Fruit fly (Drosophila melanogaster) whole organism: ENCODE data around the gene CG31957.
A peak's percentile ranks its signal among the peaks of the same experiment; 100 is the strongest.

ENCODE experiments used
- CG8478 ChIP-seq: fragments of >200 bp; optimal IDR thresholded peaks from 2 replicates; lab custom pipeline; 2018; ENCODE audit warnings: inconsistent platforms
- Dll ChIP-seq: fragments of >200 bp; optimal IDR thresholded peaks from 2 replicates; lab custom pipeline; 2017
- EcR ChIP-seq, 2 experiments: fragments of >200 bp; optimal IDR thresholded peaks; 2 replicates each; lab custom pipeline; 2017; ENCODE audit warnings: missing biosample characterization in 2 of 2, missing genetic modification characterization in 2 of 2, missing genetic modification reagents in 2 of 2
- pan ChIP-seq: fragments of >200 bp; optimal IDR thresholded peaks from 2 replicates; lab custom pipeline; 2017
- psq ChIP-seq: fragments of >200 bp; optimal IDR thresholded peaks from 2 replicates; lab custom pipeline; 2017
- usp ChIP-seq: fragments of >200 bp; optimal IDR thresholded peaks from 2 replicates; lab custom pipeline; 2017; ENCODE audit warnings: missing biosample characterization, missing genetic modification characterization, mixed read lengths

Gene CG31957

dm6 chr2L:3852120-3852519 is 20.1 kb downstream of the CG31957 start:
- TF ChIP-seq CG8478 (no peak), psq (no peak), pan (lab: Kevin White, UChicago) (no peak), EcR (GFP tag; optimal IDR thresholded peaks at IDR 0.05; lab: Kevin White, UChicago) (no peak), usp (GFP tag; lab: Kevin White, UChicago) (no peak), Dll (lab: Kevin White, UChicago) (no peak)

dm6 chr2L:3851308-3851707 is 20.9 kb downstream of the CG31957 start:
- TF ChIP-seq CG8478 (no peak), pan (lab: Kevin White, UChicago) (no peak), EcR (GFP tag; optimal IDR thresholded peaks at IDR 0.05; lab: Kevin White, UChicago) (no peak), psq (no peak), Dll (lab: Kevin White, UChicago) (no peak), usp (GFP tag; lab: Kevin White, UChicago) (no peak)

dm6 chr2L:3847908-3848307 is 24.4 kb downstream of the CG31957 start:
- no peak for TF ChIP-seq EcR (GFP tag; optimal IDR thresholded peaks at IDR 0.05; lab: Kevin White, UChicago)
- TF ChIP-seq pan (lab: Kevin White, UChicago), result no peak
- no peak for TF ChIP-seq CG8478
- TF ChIP-seq Dll (lab: Kevin White, UChicago), result no peak
- TF ChIP-seq psq, result no peak
- TF ChIP-seq usp (GFP tag; lab: Kevin White, UChicago), result no peak

- TF ChIP-seq CG8478 (no peak), usp (GFP tag; lab: Kevin White, UChicago) (no peak), Dll (lab: Kevin White, UChicago) (no peak), psq (no peak), EcR (GFP tag; optimal IDR thresholded peaks at IDR 0.05; lab: Kevin White, UChicago) (no peak), pan (lab: Kevin White, UChicago) (no peak)
Measured at dm6 chr2L:3846520-3846919, 25.7 kb downstream of the CG31957 start.

DNA sequence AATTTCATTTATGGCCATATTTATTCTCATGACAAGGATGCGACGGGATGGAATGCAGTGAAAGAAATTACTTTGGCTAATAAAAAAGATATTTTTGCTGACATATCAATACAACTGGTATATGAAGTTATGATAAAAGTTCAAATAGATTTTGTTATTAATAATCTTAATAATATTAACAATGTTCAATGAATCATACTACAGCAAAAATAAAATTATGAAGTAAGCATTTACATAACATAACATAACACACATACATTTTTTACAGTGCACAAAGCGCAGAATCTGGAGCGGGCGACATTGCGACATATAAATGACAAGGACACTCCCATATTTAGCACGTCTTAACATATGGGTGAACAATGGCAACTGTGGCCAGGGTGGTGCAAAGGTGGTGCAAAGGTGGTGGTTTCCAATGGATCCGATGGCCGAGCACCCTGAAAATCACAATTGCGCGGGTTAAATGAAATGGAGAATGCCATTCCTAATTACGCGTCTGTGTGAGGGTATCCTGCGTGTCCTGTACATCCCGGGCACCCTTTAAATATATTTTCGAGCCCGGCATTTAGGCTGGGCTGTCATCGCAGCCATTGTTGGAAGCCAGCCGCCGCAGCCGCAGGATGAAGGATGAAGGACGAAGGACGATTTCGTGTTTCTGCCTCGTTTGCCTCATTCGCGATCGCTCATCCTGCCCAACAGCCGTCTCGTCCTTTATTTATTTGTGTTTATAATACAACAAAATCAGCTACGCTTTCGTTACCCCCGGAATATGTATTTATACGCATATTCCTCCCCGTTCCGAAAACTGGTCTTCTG is 27.2 kb downstream of the CG31957 start:
- TF ChIP-seq psq, result no peak
- no peak for TF ChIP-seq Dll (lab: Kevin White, UChicago)
- no peak for TF ChIP-seq EcR (GFP tag; optimal IDR thresholded peaks at IDR 0.05; lab: Kevin White, UChicago)
- no peak for TF ChIP-seq CG8478
- TF ChIP-seq usp (GFP tag; lab: Kevin White, UChicago), result no peak
- no peak for TF ChIP-seq pan (lab: Kevin White, UChicago)

DNA sequence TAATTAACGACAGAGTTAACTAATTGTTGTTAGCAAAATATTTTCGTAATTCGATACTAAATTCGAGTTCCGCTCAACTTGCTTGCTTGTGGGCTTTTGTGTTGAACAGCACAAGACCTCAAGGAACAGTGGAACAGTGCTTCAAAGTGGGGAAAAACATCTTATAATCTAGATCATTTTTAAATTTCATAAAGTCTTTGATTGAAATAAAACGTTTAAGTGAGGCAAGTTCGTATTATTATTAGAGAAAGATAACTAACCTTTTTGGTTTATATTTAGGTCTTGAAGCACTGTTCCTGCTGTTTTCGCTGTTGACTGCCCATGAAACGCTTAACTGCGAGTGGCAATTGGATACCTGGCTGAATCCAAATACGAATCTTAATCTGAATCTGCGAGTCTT is 28.1 kb downstream of the CG31957 start:
- TF ChIP-seq EcR (GFP tag; optimal IDR thresholded peaks at IDR 0.05; lab: Kevin White, UChicago) (no peak), Dll (lab: Kevin White, UChicago) (no peak), usp (GFP tag; lab: Kevin White, UChicago) (no peak), pan (lab: Kevin White, UChicago) (no peak), CG8478 (no peak), psq (no peak)

dm6 chr2L:3840975-3841374 is 31.3 kb downstream of the CG31957 start:
- TF ChIP-seq usp (GFP tag; lab: Kevin White, UChicago) (no peak), EcR (GFP tag; optimal IDR thresholded peaks at IDR 0.05; lab: Kevin White, UChicago) (no peak), Dll (lab: Kevin White, UChicago) (no peak), CG8478 (no peak), psq (no peak), pan (lab: Kevin White, UChicago) (no peak)

- TF ChIP-seq CG8478 (peak; percentile 35), usp (GFP tag; lab: Kevin White, UChicago) (no peak)
Measured at dm6 chr2L:3836440-3836890, 35.8 kb downstream of the CG31957 start, which contains the start of gene slp2. slp2 (plus strand) TSS chr2L:3836840.

DNA sequence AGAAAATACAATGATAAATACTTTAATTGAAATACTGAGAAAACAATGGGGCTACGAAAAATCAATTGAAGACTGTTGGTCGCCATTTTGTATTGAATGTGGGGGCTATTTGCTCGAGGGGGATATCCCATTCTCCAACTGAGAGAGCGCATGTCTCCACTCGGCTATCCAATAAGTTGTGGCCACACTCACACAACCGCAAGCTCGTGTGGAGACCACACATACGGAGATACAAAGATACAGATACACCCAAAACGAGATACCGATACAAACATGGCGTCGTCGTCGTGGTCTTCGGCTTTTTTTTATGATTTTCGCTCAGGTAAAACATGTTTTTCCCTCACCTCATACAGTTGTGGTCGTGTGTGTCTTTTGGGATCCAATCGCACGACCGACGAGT is 37.0 kb downstream of the CG31957 start:
- TF ChIP-seq EcR (GFP tag; optimal IDR thresholded peaks at IDR 0.05; lab: Kevin White, UChicago) (no peak), Dll (lab: Kevin White, UChicago) (no peak), pan (lab: Kevin White, UChicago) (no peak)

dm6 chr2L:3833924-3834323 is 38.3 kb downstream of the CG31957 start:
- no peak for TF ChIP-seq Dll (lab: Kevin White, UChicago)
- TF ChIP-seq CG8478, result no peak

DNA sequence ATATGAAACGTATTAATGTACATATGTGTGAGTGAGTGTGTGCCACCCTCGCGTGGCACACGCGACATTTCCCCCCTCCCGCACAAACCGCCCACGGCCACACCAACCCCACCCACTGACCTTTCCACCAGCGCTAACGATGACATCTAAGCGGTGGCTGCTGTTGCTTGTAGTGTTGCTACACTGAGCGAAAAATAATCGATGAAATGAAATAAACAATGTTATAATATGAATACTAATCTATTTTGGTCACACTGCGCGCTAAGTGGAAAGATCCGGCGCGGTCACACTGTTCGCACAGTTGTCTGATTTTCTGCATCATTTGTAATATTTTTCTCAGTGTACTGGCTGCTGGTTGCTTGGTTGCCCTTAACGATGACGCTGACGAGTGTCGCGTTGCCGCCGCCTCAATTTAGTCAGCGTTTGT is 40.0 kb downstream of the CG31957 start:
- no peak for TF ChIP-seq CG8478
- no peak for TF ChIP-seq psq
- TF ChIP-seq EcR (GFP tag; optimal IDR thresholded peaks at IDR 0.05; lab: Kevin White, UChicago), result no peak
- no peak for TF ChIP-seq pan (lab: Kevin White, UChicago)
- no peak for TF ChIP-seq Dll (lab: Kevin White, UChicago)
- no peak for TF ChIP-seq usp (GFP tag; lab: Kevin White, UChicago)

dm6 chr2L:3831694-3832093 is 40.6 kb downstream of the CG31957 start:
- TF ChIP-seq pan (lab: Kevin White, UChicago), result no peak
- no peak for TF ChIP-seq EcR (GFP tag; optimal IDR thresholded peaks at IDR 0.05; lab: Kevin White, UChicago)
- TF ChIP-seq psq, result no peak
- no peak for TF ChIP-seq usp (GFP tag; lab: Kevin White, UChicago)
- no peak for TF ChIP-seq CG8478
- TF ChIP-seq Dll (lab: Kevin White, UChicago), result no peak

- TF ChIP-seq CG8478 (no peak), Dll (lab: Kevin White, UChicago) (no peak), EcR (GFP tag; optimal IDR thresholded peaks at IDR 0.05; lab: Kevin White, UChicago) (no peak), psq (no peak), pan (lab: Kevin White, UChicago) (no peak), usp (GFP tag; lab: Kevin White, UChicago) (no peak)
Measured at dm6 chr2L:3829220-3829619, 43.0 kb downstream of the CG31957 start.
